Worm (Caenorhabditis elegans) whole organism, young adult: ENCODE results near the gene snr-5.

Experiments
- F10E7.11 ChIP-seq: sonication (generic microtip); optimal IDR thresholded peaks from 2 replicates; lab custom pipeline; 2017; ENCODE audit warnings: mild to moderate bottlenecking, missing genetic modification characterization, moderate library complexity, missing compliant biosample characterization
- T07F8.4 ChIP-seq: sonication (generic microtip); optimal IDR thresholded peaks from 2 replicates; lab custom pipeline; 2016; ENCODE audit warnings: mild to moderate bottlenecking, missing genetic modification characterization, moderate library complexity, missing compliant biosample characterization
- cebp-1 ChIP-seq, 2 experiments: fragments of 200-800 bp in 1 of 2; sonication (Bioruptor generic) in 1 of 2; sonication (generic microtip) in 1 of 2; IDR thresholded peaks in 1 of 2; optimal IDR thresholded peaks in 1 of 2; 2 replicates each; pipeline versions ENCODE4 v1.3.6 to Lab custom; 2017 to 2022; ENCODE audit warnings: missing compliant biosample characterization in 2 of 2, missing genetic modification characterization in 2 of 2, mild to moderate bottlenecking in 1 of 2, missing genetic modification reagents in 1 of 2, moderate library complexity in 1 of 2
- ceh-79 ChIP-seq: sonication (generic microtip); optimal IDR thresholded peaks from 2 replicates; lab custom pipeline; 2017; ENCODE audit warnings: mild to moderate bottlenecking, missing genetic modification characterization, missing compliant biosample characterization
- die-1 ChIP-seq: sonication (generic microtip); optimal IDR thresholded peaks from 2 replicates; lab custom pipeline; 2016; ENCODE audit warnings: missing genotype, mild to moderate bottlenecking, missing genetic modification characterization, missing compliant biosample characterization
- fkh-3 ChIP-seq: sonication (generic microtip); optimal IDR thresholded peaks from 2 replicates; lab custom pipeline; 2016; ENCODE audit warnings: mild to moderate bottlenecking, missing genetic modification characterization, missing compliant biosample characterization
- gei-17 ChIP-seq: fragments of 200-800 bp; sonication (Bioruptor generic); optimal IDR thresholded peaks from 2 replicates; lab custom pipeline; 2018; ENCODE audit warnings: mild to moderate bottlenecking, missing genetic modification characterization, missing compliant biosample characterization
- lin-26 ChIP-seq: fragments of 200-800 bp; sonication (Bioruptor generic); IDR thresholded peaks from 2 replicates; pipeline ENCODE4 v1.3.6; 2022; ENCODE audit warnings: missing genetic modification reagents, missing genetic modification characterization, missing compliant biosample characterization
- madf-3 ChIP-seq: fragments of 200-800 bp; sonication (Bioruptor generic); IDR thresholded peaks from 2 replicates; pipeline ENCODE4 v1.3.6; 2022; ENCODE audit warnings: missing genetic modification reagents, missing genetic modification characterization, missing compliant biosample characterization
- rec-8 ChIP-seq, 2 experiments: sonication (generic microtip); optimal IDR thresholded peaks; 2 replicates each; lab custom pipeline; 2016; ENCODE audit warnings: mild to moderate bottlenecking in 2 of 2, missing genetic modification characterization in 2 of 2, missing genetic modification reagents in 2 of 2, missing genotype in 2 of 2, missing biosample characterization in 1 of 2, missing compliant biosample characterization in 1 of 2, moderate library complexity in 1 of 2
- sea-2 ChIP-seq: fragments of 200-800 bp; sonication (Bioruptor generic); IDR thresholded peaks from 2 replicates; pipeline ENCODE4 v1.3.6; 2022; ENCODE audit warnings: missing genetic modification characterization, missing compliant biosample characterization
- sptf-2 ChIP-seq: fragments of 200-800 bp; sonication (Bioruptor generic); optimal IDR thresholded peaks from 2 replicates; lab custom pipeline; 2018; ENCODE audit warnings: mild to moderate bottlenecking, missing genetic modification characterization, missing compliant biosample characterization
- xnd-1 ChIP-seq: sonication (generic microtip); optimal IDR thresholded peaks from 2 replicates; lab custom pipeline; 2016; ENCODE audit warnings: missing genotype, missing genetic modification reagents, missing genetic modification characterization, missing compliant biosample characterization
- zfh-2 ChIP-seq: fragments of 200-800 bp; sonication (Bioruptor generic); conservative IDR thresholded peaks from 2 replicates; pipeline ENCODE4 v1.3.6; 2022; ENCODE audit warnings: missing genetic modification reagents, missing genetic modification characterization, missing compliant biosample characterization

DNA sequence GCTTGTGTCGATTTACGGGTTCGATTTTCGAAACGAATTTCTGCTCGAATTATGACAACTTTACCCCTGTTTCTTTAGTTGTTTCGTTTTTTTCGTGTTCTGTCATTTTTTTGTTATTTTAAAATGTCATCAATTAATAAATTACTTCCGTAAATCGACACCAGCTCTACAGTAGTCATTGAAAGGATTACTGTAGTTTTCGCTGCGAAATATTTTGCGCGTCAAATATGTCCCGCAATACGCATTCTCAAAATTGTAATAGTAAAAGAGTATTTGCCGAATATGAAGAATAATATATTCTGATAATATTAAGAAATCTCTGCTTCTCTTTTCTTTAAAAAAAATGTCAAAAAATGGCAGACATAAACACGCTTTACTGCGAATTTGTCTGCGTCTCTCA lies 31.4 kb downstream of the snr-5 start:
- TF ChIP-seq xnd-1 (tag; lab: Kevin White, UChicago) (no peak), sea-2 (GFP tag; lab: Robert Waterston, UW) (no peak), madf-3 (GFP tag; lab: Robert Waterston, UW) (no peak), rec-8 (tag; optimal IDR thresholded peaks at IDR 0.05; lab: Kevin White, UChicago) (no peak), ceh-79 (no peak), gei-17 (GFP tag; lab: Kevin White, UChicago) (no peak), F10E7.11 (tag; lab: Kevin White, UChicago) (no peak), cebp-1 (GFP tag; IDR thresholded peaks at IDR 0.05; lab: Robert Waterston, UW) (no peak), cebp-1 (tag; optimal IDR thresholded peaks at IDR 0.05; lab: Kevin White, UChicago) (no peak), sptf-2 (GFP tag; lab: Kevin White, UChicago) (no peak), T07F8.4 (tag; lab: Kevin White, UChicago) (no peak), fkh-3 (no peak), lin-26 (GFP tag; lab: Robert Waterston, UW) (no peak), die-1 (tag; lab: Kevin White, UChicago) (no peak), zfh-2 (GFP tag; lab: Robert Waterston, UW) (no peak)
